Fruit fly (Drosophila melanogaster) whole organism, wandering third instar larva: ENCODE data around the gene CG6761.

Experiments used
- Hr78 ChIP-seq: fragments of >200 bp; optimal IDR thresholded peaks from 2 replicates; lab custom pipeline; 2017; ENCODE audit warnings: missing biosample characterization, missing genetic modification characterization
- Myc ChIP-seq: fragments of >200 bp; optimal IDR thresholded peaks from 2 replicates; lab custom pipeline; 2017
- lola ChIP-seq: fragments of >200 bp; optimal IDR thresholded peaks from 2 replicates; lab custom pipeline; 2017; ENCODE audit warnings: missing biosample characterization, missing genetic modification characterization
- rgr ChIP-seq: fragments of 200-800 bp; sonication (Bioruptor generic); optimal IDR thresholded peaks from 3 replicates; lab custom pipeline; 2016; ENCODE audit warnings: missing biosample characterization, mild to moderate bottlenecking, missing genetic modification characterization

- TF ChIP-seq lola (GFP tag; lab: Kevin White, UChicago) (no peak), rgr (GFP tag; lab: Kevin White, UChicago) (no peak), Hr78 (GFP tag; lab: Kevin White, UChicago) (no peak), Myc (lab: Kevin White, UChicago) (no peak)
These were observed 16.7 kb upstream of the CG6761 start for dm6 chr3L:9720102-9720501.
